Worm (Caenorhabditis elegans) whole organism, midembryonic: ENCODE data around the gene Y58A7A.4.

Experiments used
- T22C8.4 ChIP-seq: fragments of 200-800 bp; sonication (Bioruptor generic); IDR thresholded peaks from 2 replicates; pipeline ENCODE4 v1.3.6; 2022; ENCODE audit warnings: missing genetic modification characterization, missing compliant biosample characterization
- cog-1 ChIP-seq: sonication (generic microtip); optimal IDR thresholded peaks from 2 replicates; lab custom pipeline; 2016; ENCODE audit warnings: missing genetic modification characterization, missing compliant biosample characterization
- flt-1 ChIP-seq: fragments of 200-800 bp; sonication (Bioruptor generic); IDR thresholded peaks from 2 replicates; pipeline ENCODE4 v1.3.6; 2022; ENCODE audit warnings: missing genetic modification characterization, missing compliant biosample characterization
- klf-2 ChIP-seq: fragments of 200-800 bp; sonication (Bioruptor generic); conservative IDR thresholded peaks from 2 replicates; pipeline ENCODE4 v1.3.6; 2022; ENCODE audit warnings: missing genetic modification reagents, missing genetic modification characterization, missing compliant biosample characterization
- med-1 ChIP-seq: sonication (generic microtip); optimal IDR thresholded peaks from 2 replicates; lab custom pipeline; 2017; ENCODE audit warnings: missing genetic modification characterization, mild to moderate bottlenecking, missing compliant biosample characterization, antibody characterized with exemption, missing genetic modification reagents; ENCODE audit not compliant: insufficient read depth
- ref-1 ChIP-seq: fragments of 200-800 bp; sonication (Bioruptor generic); conservative IDR thresholded peaks from 2 replicates; pipeline ENCODE4 v1.3.6; 2022; ENCODE audit warnings: missing genetic modification reagents, missing genetic modification characterization, missing compliant biosample characterization
- tab-1 ChIP-seq: fragments of 200-800 bp; sonication (Bioruptor generic); IDR thresholded peaks from 2 replicates; pipeline ENCODE4 v1.3.6; 2022; ENCODE audit warnings: missing genetic modification characterization, missing compliant biosample characterization
- ztf-23 ChIP-seq: fragments of 200-800 bp; sonication (Bioruptor generic); IDR thresholded peaks from 2 replicates; pipeline ENCODE4 v1.3.6; 2022; ENCODE audit warnings: missing genetic modification reagents, missing genetic modification characterization, missing compliant biosample characterization
- ztf-29 ChIP-seq: fragments of 200-800 bp; sonication (Bioruptor generic); IDR thresholded peaks from 2 replicates; pipeline ENCODE4 v1.3.6; 2022; ENCODE audit warnings: missing genetic modification reagents, missing genetic modification characterization, missing compliant biosample characterization

The Y58A7A.4 gene

ce11 chrV:5080853-5081338 is 3.9 kb downstream of the Y58A7A.4 start, which contains the start of gene Y58A7A.3:
Gene Y58A7A.3, minus strand, starts transcription at chrV:5080903.
- TF ChIP-seq ref-1 (GFP tag; lab: Robert Waterston, UW), result no peak

DNA sequence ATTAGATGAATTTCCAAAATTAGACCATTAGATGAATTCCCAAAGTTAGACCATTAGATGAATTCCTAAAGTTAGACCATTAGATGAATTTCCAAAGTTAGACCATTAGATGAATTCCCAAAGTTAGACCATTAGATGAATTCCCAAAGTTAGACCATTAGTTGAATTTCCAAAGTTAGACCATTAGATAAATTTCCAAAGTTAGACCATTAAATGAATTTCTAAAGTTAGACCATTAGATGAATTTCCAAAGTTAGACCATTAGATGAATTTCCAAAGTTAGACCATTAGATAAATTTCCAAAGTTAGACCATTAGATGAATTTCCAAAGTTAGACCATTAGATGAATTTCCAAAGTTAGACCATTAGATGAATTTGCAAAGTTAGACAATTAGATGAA is 9.5 kb downstream of the Y58A7A.4 start:
- TF ChIP-seq ref-1 (GFP tag; lab: Robert Waterston, UW) (peak; percentile 90), klf-2 (GFP tag; lab: Robert Waterston, UW) (peak; percentile 89), ztf-23 (peak; percentile 95), flt-1 (GFP tag; lab: Robert Waterston, UW) (peak; percentile 68; the same call in 1 of the 2 replicates), tab-1 (peak; percentile 82; the same call in 1 of the 2 replicates)

ce11 chrV:5072082-5072481 is 12.7 kb downstream of the Y58A7A.4 start, which contains the start of gene Y58A7A.2:
Gene Y58A7A.2, minus strand, starts transcription at chrV:5072182.
- TF ChIP-seq cog-1 (no peak), tab-1 (no peak), klf-2 (GFP tag; lab: Robert Waterston, UW) (no peak), ztf-29 (GFP tag; lab: Robert Waterston, UW) (no peak), T22C8.4 (GFP tag; lab: Robert Waterston, UW) (no peak), med-1 (GFP tag; lab: Kevin White, UChicago) (no peak), ref-1 (GFP tag; lab: Robert Waterston, UW) (no peak)

ce11 chrV:5069440-5069839 is 15.4 kb downstream of the Y58A7A.4 start, which contains the start of gene Y58A7A.1:
Gene Y58A7A.1, minus strand, starts transcription at chrV:5069540.
- TF ChIP-seq ztf-29 (GFP tag; lab: Robert Waterston, UW) (no peak), cog-1 (no peak), med-1 (GFP tag; lab: Kevin White, UChicago) (no peak), ref-1 (GFP tag; lab: Robert Waterston, UW) (no peak), flt-1 (GFP tag; lab: Robert Waterston, UW) (no peak), T22C8.4 (GFP tag; lab: Robert Waterston, UW) (no peak), ztf-23 (no peak), klf-2 (GFP tag; lab: Robert Waterston, UW) (no peak), tab-1 (no peak)

DNA sequence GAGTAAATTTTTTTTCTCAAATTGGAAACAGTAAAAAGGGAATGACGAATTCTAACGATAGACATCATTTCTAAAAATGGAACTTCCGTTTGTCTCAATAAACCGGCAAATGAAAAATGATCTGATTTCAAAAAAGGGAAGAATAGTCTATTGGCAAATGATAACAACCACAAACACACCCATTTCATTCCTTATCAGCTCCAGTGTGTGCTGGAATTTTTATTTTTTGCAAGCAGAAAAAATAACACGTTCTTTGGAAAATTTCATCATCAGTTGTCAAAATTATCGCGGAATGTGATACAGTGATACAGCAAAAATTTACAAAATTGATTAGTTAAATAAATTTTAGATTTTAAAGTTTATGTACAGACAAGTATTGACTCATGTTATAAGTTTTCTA is 17.4 kb downstream of the Y58A7A.4 start:
- TF ChIP-seq flt-1 (GFP tag; lab: Robert Waterston, UW) (no peak), klf-2 (GFP tag; lab: Robert Waterston, UW) (no peak), cog-1 (no peak), ztf-29 (GFP tag; lab: Robert Waterston, UW) (no peak), ztf-23 (no peak), tab-1 (no peak), med-1 (GFP tag; lab: Kevin White, UChicago) (no peak), T22C8.4 (GFP tag; lab: Robert Waterston, UW) (no peak), ref-1 (GFP tag; lab: Robert Waterston, UW) (no peak)

- TF ChIP-seq ztf-29 (GFP tag; lab: Robert Waterston, UW) (no peak), klf-2 (GFP tag; lab: Robert Waterston, UW) (no peak), cog-1 (peak; percentile 41)
These were observed 19.9 kb downstream of the Y58A7A.4 start, which contains the start of gene mlk-1 for ce11 chrV:5064761-5065421. Gene mlk-1, minus strand, starts transcription at chrV:5064811.

DNA sequence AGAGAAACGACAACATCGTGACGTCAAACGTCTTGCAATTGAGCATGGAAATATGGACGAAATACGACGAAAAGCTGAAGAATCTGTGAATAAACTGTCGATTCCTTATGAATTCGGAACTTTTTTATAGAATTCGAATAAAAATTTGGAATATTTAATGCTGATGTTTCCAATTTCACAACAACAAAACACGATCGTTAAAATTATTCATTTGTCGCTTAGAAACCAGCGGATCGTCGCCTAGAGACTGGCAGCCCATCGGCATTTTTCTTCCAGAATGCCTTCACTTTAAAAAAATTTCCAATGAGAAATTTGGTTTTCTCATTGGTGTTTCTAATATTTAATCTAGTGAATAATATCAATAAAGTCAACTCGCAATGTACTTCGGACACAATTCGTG is 31.5 kb downstream of the Y58A7A.4 start, which contains the start of gene cwp-4:
Gene cwp-4 (plus strand): TSS at position 301 of the 400 bp plus-strand sequence.
- TF ChIP-seq ref-1 (GFP tag; lab: Robert Waterston, UW), result no peak

ce11 chrV:5052233-5052632 is 32.6 kb downstream of the Y58A7A.4 start, which contains the start of gene K11D12.12:
Gene K11D12.12, plus strand, starts transcription at chrV:5052261.
- no peak for TF ChIP-seq flt-1 (GFP tag; lab: Robert Waterston, UW)
- no peak for TF ChIP-seq klf-2 (GFP tag; lab: Robert Waterston, UW)
- no peak for TF ChIP-seq T22C8.4 (GFP tag; lab: Robert Waterston, UW)
- no peak for TF ChIP-seq ref-1 (GFP tag; lab: Robert Waterston, UW)
- no peak for TF ChIP-seq cog-1
- no peak for TF ChIP-seq ztf-29 (GFP tag; lab: Robert Waterston, UW)
- no peak for TF ChIP-seq med-1 (GFP tag; lab: Kevin White, UChicago)
- TF ChIP-seq ztf-23, result no peak
- TF ChIP-seq tab-1, result no peak

ce11 chrV:5050073-5050599 is 34.7 kb downstream of the Y58A7A.4 start:
- TF ChIP-seq T22C8.4 (GFP tag; lab: Robert Waterston, UW), result no peak
- TF ChIP-seq ztf-23, result no peak
- TF ChIP-seq tab-1, result no peak
- no peak for TF ChIP-seq flt-1 (GFP tag; lab: Robert Waterston, UW)
- TF ChIP-seq cog-1, result no peak

DNA sequence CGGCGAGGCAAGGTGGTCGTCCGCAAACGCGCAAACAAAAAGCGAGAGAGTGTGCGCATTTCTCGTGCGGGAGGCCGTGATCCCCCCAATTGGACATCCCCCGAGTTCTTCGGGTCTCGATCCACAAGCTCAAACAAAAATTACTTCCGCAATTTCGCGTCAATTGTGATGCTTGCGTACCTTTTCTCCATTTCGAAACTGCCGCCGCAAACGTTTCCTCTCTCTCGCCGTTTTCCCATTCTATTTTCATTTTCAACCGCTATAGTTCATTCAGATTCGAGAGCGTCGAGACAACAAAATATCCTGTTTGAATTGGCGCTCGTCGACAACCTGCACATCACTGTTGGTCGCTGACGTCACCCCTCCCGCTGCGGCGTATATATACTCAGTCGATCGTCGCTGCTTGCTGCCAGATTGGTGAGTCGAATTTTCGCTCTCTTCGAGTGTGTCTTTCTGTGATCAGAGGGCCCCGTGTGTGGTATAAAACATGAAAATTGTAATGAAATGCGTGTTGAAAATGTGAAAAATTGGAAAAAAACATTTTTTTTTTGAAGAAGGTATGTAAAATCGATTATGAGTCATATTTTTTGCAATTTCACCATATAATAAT is 35.4 kb downstream of the Y58A7A.4 start, which contains the start of the genes pqn-51 and K11D12.14:
Gene pqn-51 (plus strand): TSS at position 275 of the 610 bp plus-strand sequence.
Gene K11D12.14 (plus strand): TSS at position 304 of the 610 bp plus-strand sequence.
- TF ChIP-seq tab-1 (no peak), ztf-23 (peak; percentile 80), med-1 (GFP tag; lab: Kevin White, UChicago) (no peak), ztf-29 (GFP tag; lab: Robert Waterston, UW) (peak; percentile 56), cog-1 (peak; percentile 74)
